Worm (Caenorhabditis elegans): Measurements from ENCODE around the gene clec-124.

clec-124 gene

DNA sequence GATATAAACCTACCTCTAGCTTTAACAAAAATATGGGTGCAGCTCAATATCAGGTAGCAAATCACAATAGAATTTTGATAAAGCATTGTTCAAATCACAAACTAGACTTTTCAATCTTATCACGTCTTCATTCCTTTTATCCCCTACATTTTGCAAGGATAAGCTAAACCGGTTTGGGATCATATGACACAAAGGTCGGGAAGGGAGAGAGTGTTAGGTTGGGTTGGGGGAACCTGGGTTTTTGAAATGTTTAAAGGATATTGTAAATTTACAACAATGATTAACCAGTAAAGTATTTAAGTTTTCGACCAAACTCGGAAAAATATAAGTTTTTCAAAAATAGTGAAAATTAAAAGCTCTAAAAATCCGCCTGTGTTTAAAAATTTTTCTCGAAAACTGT is 5.4 kb upstream of the clec-124 start, which contains the start of gene C17F4.12:
C17F4.12 (minus strand) TSS at position 101 of the 400 bp plus-strand sequence.
- TF ChIP-seq hlh-8 (tag; optimal IDR thresholded peaks at IDR 0.05) (no peak), hlh-15 (tag; optimal IDR thresholded peaks at IDR 0.05) (no peak), pha-4 (tag; optimal IDR thresholded peaks at IDR 0.05) (no peak), ceh-18 (tag; optimal IDR thresholded peaks at IDR 0.05) (no peak), fax-1 (tag; optimal IDR thresholded peaks at IDR 0.05) (no peak), pat-9 (tag; optimal IDR thresholded peaks at IDR 0.05) (no peak)

DNA sequence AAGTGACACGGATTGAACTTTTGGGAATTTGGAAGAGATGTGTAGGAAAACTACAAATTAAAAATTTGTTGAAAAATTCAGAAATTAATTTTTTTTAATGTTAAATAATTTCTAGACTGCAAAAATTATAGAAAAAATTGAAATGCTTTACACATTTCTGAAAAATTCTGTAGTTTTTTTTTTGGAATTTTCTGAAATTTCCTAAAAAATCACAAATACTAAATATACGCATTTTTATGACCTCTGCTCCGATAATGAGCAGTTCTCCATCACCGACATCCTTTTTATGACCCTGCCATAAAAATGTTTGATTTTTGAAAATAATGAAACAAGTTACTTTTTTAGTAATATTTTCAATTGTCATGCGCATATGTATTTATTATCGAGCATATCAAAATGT is 4.7 kb upstream of the clec-124 start:
- TF ChIP-seq hlh-15 (tag; optimal IDR thresholded peaks at IDR 0.05) (no peak), pha-4 (tag; optimal IDR thresholded peaks at IDR 0.05) (no peak), ceh-48 (tag; optimal IDR thresholded peaks at IDR 0.05) (no peak), ceh-30 (tag; optimal IDR thresholded peaks at IDR 0.05) (no peak), gmeb-2 (tag; optimal IDR thresholded peaks at IDR 0.05) (no peak), pha-2 (tag; optimal IDR thresholded peaks at IDR 0.05) (no peak), dve-1 (tag; optimal IDR thresholded peaks at IDR 0.05) (no peak), fkh-6 (tag; optimal IDR thresholded peaks at IDR 0.05) (no peak), tbx-2 (tag; optimal IDR thresholded peaks at IDR 0.05) (no peak), rnt-1 (tag; optimal IDR thresholded peaks at IDR 0.05) (no peak)

- TF ChIP-seq ceh-24 (tag; optimal IDR thresholded peaks at IDR 0.05) (no peak), ceh-6 (GFP tag; optimal IDR thresholded peaks at IDR 0.05) (no peak), eyg-1 (tag; optimal IDR thresholded peaks at IDR 0.05) (no peak), ceh-48 (tag; optimal IDR thresholded peaks at IDR 0.05) (no peak)
Observed at ce11 chrII:3245836-3246235, 3.7 kb upstream of the clec-124 start, which contains the start of gene C17F4.7. Gene C17F4.7, minus strand, starts transcription at chrII:3246015.

DNA sequence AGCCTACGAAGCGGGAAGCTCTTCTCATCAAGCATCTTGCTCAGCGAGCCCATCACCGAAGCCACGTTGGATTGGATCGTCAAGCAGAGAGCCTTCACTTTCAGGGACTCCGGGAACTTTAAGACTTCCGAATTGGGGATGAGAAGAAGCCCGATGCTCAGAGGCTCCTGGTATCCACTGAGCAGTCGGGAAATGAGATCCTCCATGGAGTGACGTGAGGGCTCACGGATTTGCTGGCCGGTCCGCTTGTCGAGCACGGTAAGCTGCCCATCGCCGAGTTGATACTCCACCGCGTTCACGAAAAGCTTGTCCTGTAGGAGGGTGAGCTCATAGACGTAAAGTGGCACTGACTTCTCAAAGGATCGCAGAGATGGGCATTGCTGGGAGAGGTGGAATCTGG is 1.9 kb upstream of the clec-124 start:
- no peak for TF ChIP-seq ceh-18 (tag; optimal IDR thresholded peaks at IDR 0.05)
- TF ChIP-seq ets-4 (tag; optimal IDR thresholded peaks at IDR 0.05): no peak
- TF ChIP-seq pag-3 (tag; optimal IDR thresholded peaks at IDR 0.05; ENCODE audit: borderline replicate concordance): no peak
- no peak for TF ChIP-seq ceh-31 (tag; optimal IDR thresholded peaks at IDR 0.05)
- TF ChIP-seq unc-55 (GFP tag; optimal IDR thresholded peaks at IDR 0.05): no peak
- no peak for TF ChIP-seq nhr-11 (tag; optimal IDR thresholded peaks at IDR 0.05)
- TF ChIP-seq ref-2 (tag; optimal IDR thresholded peaks at IDR 0.05): no peak
- no peak for TF ChIP-seq hlh-6 (tag; optimal IDR thresholded peaks at IDR 0.05)
- no peak for TF ChIP-seq nfya-1 (tag; optimal IDR thresholded peaks at IDR 0.05)
- no peak for TF ChIP-seq pros-1 (tag; optimal IDR thresholded peaks at IDR 0.05)
- no peak for TF ChIP-seq C38D4.7 (GFP tag; optimal IDR thresholded peaks at IDR 0.05)
- no peak for TF ChIP-seq sdc-2 (tag; optimal IDR thresholded peaks at IDR 0.05)
- no peak for TF ChIP-seq pha-4 (tag; optimal IDR thresholded peaks at IDR 0.05)
- no peak for TF ChIP-seq ama-1 (optimal IDR thresholded peaks at IDR 0.05)
- TF ChIP-seq lim-6 (tag; optimal IDR thresholded peaks at IDR 0.05): no peak
- no peak for TF ChIP-seq T23F11.4 (GFP tag; optimal IDR thresholded peaks at IDR 0.05)

DNA sequence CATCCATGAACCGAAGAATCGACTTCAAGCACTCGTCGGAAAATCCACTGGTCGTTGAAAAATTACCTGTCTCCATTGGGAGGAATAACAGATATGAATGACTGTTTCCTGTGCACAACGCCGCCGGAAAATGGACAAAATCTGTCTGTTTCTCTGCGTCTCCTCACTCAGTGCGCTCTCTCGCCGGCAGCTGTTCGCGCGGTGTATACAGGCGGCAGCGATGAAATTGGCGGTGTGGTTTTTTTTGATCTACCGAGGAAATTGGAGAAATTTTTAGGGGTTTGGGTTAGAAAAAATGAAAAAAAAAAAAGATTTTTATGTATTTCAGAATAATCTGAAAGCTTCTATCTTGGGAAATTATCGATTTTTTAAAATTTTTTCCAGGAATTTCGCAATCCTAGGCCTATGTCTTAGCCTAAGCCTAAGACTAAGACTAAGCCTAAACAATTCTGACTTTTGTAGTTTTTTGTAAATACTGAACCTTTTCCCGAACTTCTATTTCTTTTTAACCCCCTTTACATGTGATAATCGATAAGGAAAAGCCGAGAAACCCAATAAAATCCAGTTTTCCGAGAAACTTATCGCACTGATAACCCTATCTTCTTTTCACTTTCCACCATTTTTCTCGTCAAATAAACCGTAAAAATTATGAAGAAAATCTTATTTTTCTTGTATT is 1.3 kb upstream of the clec-124 start, which contains the start of the genes fbxc-50 and C17F4.2:
fbxc-50 (minus strand) TSS at position 81 of the 676 bp plus-strand sequence.
C17F4.2 (plus strand) TSS at position 626 of the 676 bp plus-strand sequence.
- no peak for TF ChIP-seq sdc-2 (tag; optimal IDR thresholded peaks at IDR 0.05)
- no peak for TF ChIP-seq ceh-24 (tag; optimal IDR thresholded peaks at IDR 0.05)
- no peak for TF ChIP-seq ref-2 (tag; optimal IDR thresholded peaks at IDR 0.05)
- TF ChIP-seq ceh-19 (GFP tag; optimal IDR thresholded peaks at IDR 0.05): no peak
- TF ChIP-seq elt-2 (tag; optimal IDR thresholded peaks at IDR 0.05): no peak
- no peak for TF ChIP-seq zip-5 (tag; optimal IDR thresholded peaks at IDR 0.05)
- no peak for TF ChIP-seq pat-9 (tag; optimal IDR thresholded peaks at IDR 0.05)
- TF ChIP-seq ceh-18 (tag; optimal IDR thresholded peaks at IDR 0.05): no peak
- no peak for TF ChIP-seq lim-6 (tag; optimal IDR thresholded peaks at IDR 0.05)
- no peak for TF ChIP-seq fax-1 (tag; optimal IDR thresholded peaks at IDR 0.05)
- TF ChIP-seq hlh-8 (tag; optimal IDR thresholded peaks at IDR 0.05): no peak
- TF ChIP-seq hlh-6 (tag; optimal IDR thresholded peaks at IDR 0.05): no peak
- no peak for TF ChIP-seq ceh-34 (tag; optimal IDR thresholded peaks at IDR 0.05)
- no peak for TF ChIP-seq C08G9.2 (tag; optimal IDR thresholded peaks at IDR 0.05)
- no peak for TF ChIP-seq nhr-11 (tag; optimal IDR thresholded peaks at IDR 0.05)
- TF ChIP-seq mec-3 (tag; optimal IDR thresholded peaks at IDR 0.05; ENCODE audit: borderline replicate concordance): no peak
- TF ChIP-seq nfya-1 (tag; optimal IDR thresholded peaks at IDR 0.05): no peak
- no peak for TF ChIP-seq fkh-6 (tag; optimal IDR thresholded peaks at IDR 0.05)
